Worm (Caenorhabditis elegans) whole organism, L4 larva: Measurements from ENCODE around the gene coq-3.

Experiments used
- F26F4.8 ChIP-seq: fragments of 200-800 bp; sonication (Bioruptor generic); conservative IDR thresholded peaks from 2 replicates; pipeline ENCODE4 v1.3.6; 2022; ENCODE audit warnings: missing genetic modification characterization, missing compliant biosample characterization
- F37D6.2 ChIP-seq: sonication (generic microtip); optimal IDR thresholded peaks from 2 replicates; lab custom pipeline; 2016; ENCODE audit warnings: mild to moderate bottlenecking, missing genetic modification characterization, missing compliant biosample characterization
- F44E2.7 ChIP-seq: fragments of 200-800 bp; sonication (Bioruptor generic); IDR thresholded peaks from 2 replicates; pipeline ENCODE4 v2.1.2; 2022; ENCODE audit warnings: missing genetic modification characterization, missing compliant biosample characterization
- R02D3.7 ChIP-seq: fragments of 150-350 bp; sonication (generic microtip); optimal IDR thresholded peaks from 3 replicates; lab custom pipeline; 2014; ENCODE audit warnings: missing biosample characterization, missing genetic modification characterization
- T20F7.1 ChIP-seq: fragments of 200-800 bp; sonication (Bioruptor generic); optimal IDR thresholded peaks from 2 replicates; lab custom pipeline; 2018; ENCODE audit warnings: mild to moderate bottlenecking, missing genetic modification characterization, missing compliant biosample characterization
- T26A8.4 ChIP-seq: fragments of 200-800 bp; sonication (Bioruptor generic); IDR thresholded peaks from 2 replicates; pipeline ENCODE4 v1.3.6; 2022; ENCODE audit warnings: missing genetic modification characterization, missing compliant biosample characterization
- Y105C5A.15 ChIP-seq: fragments of 200-800 bp; sonication (Bioruptor generic); IDR thresholded peaks from 2 replicates; pipeline ENCODE4 v1.3.6; 2022; ENCODE audit warnings: missing genetic modification characterization, missing compliant biosample characterization
- ZK546.5 ChIP-seq, 2 experiments: sonication (generic microtip); optimal IDR thresholded peaks; 2 replicates each; lab custom pipeline; 2017; ENCODE audit warnings: missing biosample characterization in 2 of 2, missing genetic modification characterization in 2 of 2
- ceh-44 ChIP-seq: fragments of 200-800 bp; sonication (Bioruptor generic); IDR thresholded peaks from 2 replicates; pipeline ENCODE4 v1.3.6; 2022; ENCODE audit warnings: missing genetic modification reagents, missing genetic modification characterization, missing compliant biosample characterization
- ceh-82 ChIP-seq: sonication (generic microtip); optimal IDR thresholded peaks from 2 replicates; lab custom pipeline; 2017; ENCODE audit warnings: missing biosample characterization, missing genetic modification characterization
- cey-2 ChIP-seq: sonication (generic microtip); optimal IDR thresholded peaks from 3 replicates; lab custom pipeline; 2017; ENCODE audit warnings: missing genetic modification characterization, mild to moderate bottlenecking, missing compliant biosample characterization, antibody characterized with exemption, borderline replicate concordance; ENCODE audit not compliant: insufficient read depth
- daf-12 ChIP-seq: fragments of 150-350 bp; optimal IDR thresholded peaks from 2 replicates; lab custom pipeline; 2014; ENCODE audit warnings: missing biosample characterization, missing genetic modification reagents, missing genetic modification characterization
- daf-16 ChIP-seq, 3 experiments: sonication (generic microtip); optimal IDR thresholded peaks; 2 replicates each; lab custom pipeline; 2016 to 2017; ENCODE audit warnings: missing genetic modification characterization in 3 of 3, missing genetic modification reagents in 3 of 3, mild to moderate bottlenecking in 2 of 3, missing compliant biosample characterization in 2 of 3, missing biosample characterization in 1 of 3, moderate library complexity in 1 of 3
- dmd-6 ChIP-seq: fragments of 200-800 bp; sonication (Bioruptor generic); IDR thresholded peaks from 2 replicates; pipeline ENCODE4 v1.3.6; 2022; ENCODE audit warnings: missing genetic modification reagents, missing genetic modification characterization, missing compliant biosample characterization
- dmd-8 ChIP-seq: fragments of 200-800 bp; sonication (Bioruptor generic); IDR thresholded peaks from 2 replicates; pipeline ENCODE4 v1.3.6; 2022; ENCODE audit warnings: missing genetic modification characterization, missing compliant biosample characterization
- duxl-1 ChIP-seq: sonication (generic microtip); optimal IDR thresholded peaks from 2 replicates; lab custom pipeline; 2016; ENCODE audit warnings: mild to moderate bottlenecking, missing genetic modification characterization, moderate library complexity, missing compliant biosample characterization; ENCODE audit not compliant: poor library complexity
- fkh-10 ChIP-seq: fragments of 150-350 bp; optimal IDR thresholded peaks from 2 replicates; lab custom pipeline; 2014; ENCODE audit warnings: missing biosample characterization, missing genetic modification reagents, missing genetic modification characterization
- fos-1 ChIP-seq: fragments of 150-350 bp; optimal IDR thresholded peaks from 2 replicates; lab custom pipeline; 2014; ENCODE audit warnings: missing biosample characterization, missing genetic modification characterization
- hif-1 ChIP-seq, 2 experiments: sonication (generic microtip); optimal IDR thresholded peaks; 2 replicates each; lab custom pipeline; 2016 to 2017; ENCODE audit warnings: missing compliant biosample characterization in 2 of 2, missing genetic modification characterization in 2 of 2, missing genetic modification reagents in 2 of 2, missing genotype in 2 of 2, mild to moderate bottlenecking in 1 of 2
- hlh-30 ChIP-seq: sonication (generic microtip); optimal IDR thresholded peaks from 2 replicates; lab custom pipeline; 2017; ENCODE audit warnings: antibody characterized with exemption, mild to moderate bottlenecking, missing genetic modification characterization, missing compliant biosample characterization; ENCODE audit not compliant: insufficient read depth
- hmg-1.1 ChIP-seq: fragments of 200-800 bp; sonication (Bioruptor generic); IDR thresholded peaks from 2 replicates; pipeline ENCODE4 v1.3.6; 2022; ENCODE audit warnings: missing genetic modification reagents, missing genetic modification characterization, missing compliant biosample characterization
- lin-13 ChIP-seq: fragments of 150-350 bp; optimal IDR thresholded peaks from 2 replicates; lab custom pipeline; 2014; ENCODE audit warnings: missing biosample characterization, missing genetic modification reagents, missing genetic modification characterization
- lin-15B ChIP-seq: fragments of 150-350 bp; sonication (generic microtip); optimal IDR thresholded peaks from 3 replicates; lab custom pipeline; 2014; ENCODE audit warnings: missing biosample characterization, missing genetic modification characterization
- lin-38 ChIP-seq: fragments of 200-800 bp; sonication (Bioruptor generic); IDR thresholded peaks from 2 replicates; pipeline ENCODE4 v1.3.6; 2022; ENCODE audit warnings: missing genetic modification reagents, missing genetic modification characterization, missing compliant biosample characterization
- lin-39 ChIP-seq: fragments of 150-350 bp; optimal IDR thresholded peaks from 2 replicates; lab custom pipeline; 2014; ENCODE audit warnings: missing biosample characterization, missing genetic modification reagents, missing genetic modification characterization
- lir-3 ChIP-seq: sonication (generic microtip); optimal IDR thresholded peaks from 2 replicates; lab custom pipeline; 2016; ENCODE audit warnings: mild to moderate bottlenecking, missing genetic modification characterization, missing compliant biosample characterization
- lsy-2 ChIP-seq, 2 experiments: fragments of 150-350 bp in 1 of 2; sonication (generic microtip) in 1 of 2; optimal IDR thresholded peaks; 2 replicates each; lab custom pipeline; 2014 to 2017; ENCODE audit warnings: missing biosample characterization in 2 of 2, missing genetic modification characterization in 2 of 2
- mep-1 ChIP-seq: fragments of 150-350 bp; sonication (generic microtip); optimal IDR thresholded peaks from 3 replicates; lab custom pipeline; 2014; ENCODE audit warnings: missing biosample characterization, missing genetic modification characterization
- mxl-3 ChIP-seq: fragments of 200-800 bp; sonication (Bioruptor generic); optimal IDR thresholded peaks from 2 replicates; lab custom pipeline; 2018; ENCODE audit warnings: mild to moderate bottlenecking, missing genetic modification characterization, missing compliant biosample characterization
- nhr-10 ChIP-seq: fragments of 150-350 bp; optimal IDR thresholded peaks from 2 replicates; lab custom pipeline; 2014; ENCODE audit warnings: missing biosample characterization, missing genetic modification characterization
- nhr-102 ChIP-seq: sonication (generic microtip); optimal IDR thresholded peaks from 2 replicates; lab custom pipeline; 2016; ENCODE audit warnings: mild to moderate bottlenecking, missing genetic modification characterization, moderate library complexity, missing compliant biosample characterization
- nhr-11 ChIP-seq: fragments of 150-350 bp; optimal IDR thresholded peaks from 2 replicates; lab custom pipeline; 2014; ENCODE audit warnings: missing biosample characterization, missing genetic modification characterization
- nhr-42 ChIP-seq: fragments of 200-800 bp; sonication (Bioruptor generic); IDR thresholded peaks from 2 replicates; pipeline ENCODE4 v1.3.6; 2022; ENCODE audit warnings: missing genetic modification characterization, missing compliant biosample characterization
- nhr-6 ChIP-seq: fragments of 150-350 bp; optimal IDR thresholded peaks from 2 replicates; lab custom pipeline; 2014; ENCODE audit warnings: missing biosample characterization, missing genetic modification characterization
- nhr-77 ChIP-seq: fragments of 150-350 bp; optimal IDR thresholded peaks from 2 replicates; lab custom pipeline; 2014; ENCODE audit warnings: missing biosample characterization, missing genetic modification characterization
- php-3 ChIP-seq: fragments of 200-800 bp; sonication (Bioruptor generic); IDR thresholded peaks from 2 replicates; pipeline ENCODE4 v1.3.6; 2022; ENCODE audit warnings: missing genetic modification reagents, missing genetic modification characterization, missing compliant biosample characterization
- pqm-1 ChIP-seq: sonication (generic microtip); optimal IDR thresholded peaks from 2 replicates; lab custom pipeline; 2017; ENCODE audit warnings: missing biosample characterization, missing genetic modification characterization
- saeg-2 ChIP-seq: fragments of 200-800 bp; sonication (Bioruptor generic); IDR thresholded peaks from 2 replicates; pipeline ENCODE4 v1.3.6; 2022; ENCODE audit warnings: missing genetic modification reagents, missing genetic modification characterization, missing compliant biosample characterization
- spr-1 ChIP-seq: sonication (generic microtip); optimal IDR thresholded peaks from 2 replicates; lab custom pipeline; 2016; ENCODE audit warnings: mild to moderate bottlenecking, missing genetic modification characterization, missing compliant biosample characterization
- tag-97 ChIP-seq: fragments of 200-800 bp; sonication (Bioruptor generic); IDR thresholded peaks from 2 replicates; pipeline ENCODE4 v1.3.6; 2022; ENCODE audit warnings: missing genetic modification characterization, missing compliant biosample characterization
- unc-39 ChIP-seq: sonication (generic microtip); optimal IDR thresholded peaks from 2 replicates; lab custom pipeline; 2017; ENCODE audit warnings: missing biosample characterization, missing genetic modification characterization
- unc-62 ChIP-seq, 3 experiments: fragments of 150-350 bp in 1 of 3; sonication (generic microtip); optimal IDR thresholded peaks in 2 of 3; peaks in 1 of 3; 1 replicate in 1 of 3; 2 replicates in 2 of 3; lab custom pipeline; 2014 to 2017; ENCODE audit warnings: missing biosample characterization in 3 of 3, missing genetic modification characterization in 3 of 3, missing genetic modification reagents in 3 of 3, missing genotype in 1 of 3
- vab-7 ChIP-seq: fragments of 200-800 bp; sonication (Bioruptor generic); IDR thresholded peaks from 2 replicates; pipeline ENCODE4 v1.3.6; 2022; ENCODE audit warnings: missing genetic modification reagents, missing genetic modification characterization, missing compliant biosample characterization
- zfp-2 ChIP-seq: sonication (generic microtip); optimal IDR thresholded peaks from 2 replicates; lab custom pipeline; 2016; ENCODE audit warnings: mild to moderate bottlenecking, missing genetic modification characterization, missing compliant biosample characterization
- zip-11 ChIP-seq: fragments of 200-800 bp; sonication (Bioruptor generic); IDR thresholded peaks from 2 replicates; pipeline ENCODE4 v1.3.6; 2022; ENCODE audit warnings: missing genetic modification characterization, missing compliant biosample characterization
- zip-2 ChIP-seq: fragments of 150-350 bp; optimal IDR thresholded peaks from 2 replicates; lab custom pipeline; 2014; ENCODE audit warnings: missing biosample characterization, missing genetic modification characterization
- ztf-11 ChIP-seq: fragments of 150-350 bp; optimal IDR thresholded peaks from 2 replicates; lab custom pipeline; 2014; ENCODE audit warnings: missing biosample characterization, missing genetic modification characterization

coq-3 gene

ce11 chrIV:14797354-14797753, 1.2 kb upstream of the coq-3 start, which contains the start of the genes Y57G11C.1147 and nuo-3 (continued):
- TF ChIP-seq lin-13 (GFP tag; lab: Kevin White, UChicago) (no peak), R02D3.7 (tag; lab: Kevin White, UChicago) (peak; percentile 48), vab-7 (GFP tag; lab: Robert Waterston, UW) (no peak), daf-16 (GFP tag; optimal IDR thresholded peaks at IDR 0.05; lab: Kevin White, UChicago) (no peak), daf-16 (tag; optimal IDR thresholded peaks at IDR 0.05; lab: Kevin White, UChicago) (peak; percentile 15), hmg-1.1 (0 out of 2 replicates have a peak, but pooled peaks have one; percentile 14), lir-3 (no peak), nhr-77 (no peak), nhr-42 (GFP tag; lab: Robert Waterston, UW) (no peak), hlh-30 (peak; percentile 63), mxl-3 (GFP tag; lab: Kevin White, UChicago) (peak; percentile 23), lsy-2 (tag; optimal IDR thresholded peaks at IDR 0.05; lab: Kevin White, UChicago) (peak in 1 of 2 experiments; percentile 8), ZK546.5 (tag; optimal IDR thresholded peaks at IDR 0.05; lab: Kevin White, UChicago) (no peak), mep-1 (tag; lab: Kevin White, UChicago) (no peak), nhr-10 (tag; lab: Kevin White, UChicago) (no peak), ceh-82 (tag; lab: Kevin White, UChicago) (no peak), dmd-8 (GFP tag; lab: Robert Waterston, UW) (no peak), fos-1 (tag; lab: Kevin White, UChicago) (no peak), spr-1 (tag; lab: Kevin White, UChicago) (no peak), ztf-11 (tag; lab: Kevin White, UChicago) (no peak)

DNA sequence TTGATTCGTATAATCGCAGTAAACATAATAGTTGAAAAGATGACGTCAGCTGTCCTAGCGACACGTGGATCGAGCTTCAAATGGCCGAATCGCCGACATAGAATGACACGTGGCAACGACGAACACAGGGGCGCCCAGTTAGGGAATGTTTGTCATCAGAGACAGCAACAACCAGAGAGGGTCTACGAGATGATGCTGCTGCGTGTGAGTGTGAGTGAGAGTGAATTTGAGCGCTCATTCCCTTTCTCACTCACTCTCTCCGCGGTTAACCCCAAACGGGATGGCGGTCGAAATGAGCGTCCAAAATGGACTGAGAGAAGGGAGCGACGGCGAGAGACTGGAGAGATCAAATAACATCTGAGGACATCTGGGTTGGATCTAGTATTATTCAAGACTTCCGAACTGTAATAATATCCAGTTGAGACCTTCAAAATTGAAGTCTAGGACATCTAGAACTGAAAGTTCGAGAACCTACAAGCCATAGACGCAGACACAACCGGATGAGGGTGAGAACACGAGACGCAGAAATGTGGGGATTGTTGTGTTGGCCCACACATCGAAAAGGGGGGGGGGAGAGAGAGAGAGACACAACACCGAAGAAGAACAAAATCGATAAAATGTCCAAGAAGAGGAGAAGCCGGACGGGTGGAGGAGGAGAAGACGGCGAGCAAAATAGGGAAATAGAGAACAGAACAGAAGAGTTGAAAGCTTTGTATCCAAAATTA, 2.1 kb downstream of the coq-3 start:
- TF ChIP-seq F26F4.8 (GFP tag; lab: Robert Waterston, UW) (no peak), lin-39 (tag; lab: Kevin White, UChicago) (no peak), nhr-102 (tag; lab: Kevin White, UChicago) (peak; percentile 36), unc-39 (no peak), nhr-77 (peak; percentile 69), dmd-6 (GFP tag; lab: Robert Waterston, UW) (peak; percentile 46), mxl-3 (GFP tag; lab: Kevin White, UChicago) (peak; percentile 93), F37D6.2 (tag; lab: Kevin White, UChicago) (peak; percentile 52), daf-12 (tag; lab: Kevin White, UChicago) (no peak), T26A8.4 (0 out of 2 replicates have a peak, but pooled peaks have one; percentile 7), T20F7.1 (GFP tag; lab: Kevin White, UChicago) (peak; percentile 16), fkh-10 (no peak), saeg-2 (0 out of 2 replicates have a peak, but pooled peaks have one; percentile 5), tag-97 (GFP tag; lab: Robert Waterston, UW) (no peak), duxl-1 (tag; lab: Kevin White, UChicago) (peak; percentile 18), nhr-11 (tag; lab: Kevin White, UChicago) (peak; percentile 22), F44E2.7 (GFP tag; lab: Robert Waterston, UW) (no peak), zip-2 (tag; lab: Kevin White, UChicago) (no peak), ceh-44 (no peak), nhr-6 (tag; lab: Kevin White, UChicago) (peak; percentile 57), ZK546.5 (tag; optimal IDR thresholded peaks at IDR 0.05; lab: Kevin White, UChicago) (no peak), pqm-1 (tag; lab: Kevin White, UChicago) (no peak), spr-1 (tag; lab: Kevin White, UChicago) (no peak), zip-11 (GFP tag; lab: Robert Waterston, UW) (no peak), hif-1 (tag; optimal IDR thresholded peaks at IDR 0.05; lab: Kevin White, UChicago) (peak in 1 of 2 experiments; percentile 7), unc-62 (GFP tag; optimal IDR thresholded peaks at IDR 0.05 in 1 of 2; lab: Kevin White, UChicago) (peak in 1 of 2 experiments; percentile 69), unc-62 (tag; optimal IDR thresholded peaks at IDR 0.05; lab: Kevin White, UChicago) (no peak), cey-2 (tag; lab: Kevin White, UChicago) (no peak), lin-38 (GFP tag; lab: Robert Waterston, UW) (peak; percentile 40; the same call in 1 of the 2 replicates), lsy-2 (tag; optimal IDR thresholded peaks at IDR 0.05; lab: Kevin White, UChicago) (peak; percentile 49 to 68), php-3 (GFP tag; lab: Robert Waterston, UW) (no peak), Y105C5A.15 (no peak), lin-15B (tag; lab: Kevin White, UChicago) (no peak), zfp-2 (tag; lab: Kevin White, UChicago) (no peak)
